Fruit fly (Drosophila melanogaster): Measurements from ENCODE around the gene Vps16B.

The Vps16B gene

DNA sequence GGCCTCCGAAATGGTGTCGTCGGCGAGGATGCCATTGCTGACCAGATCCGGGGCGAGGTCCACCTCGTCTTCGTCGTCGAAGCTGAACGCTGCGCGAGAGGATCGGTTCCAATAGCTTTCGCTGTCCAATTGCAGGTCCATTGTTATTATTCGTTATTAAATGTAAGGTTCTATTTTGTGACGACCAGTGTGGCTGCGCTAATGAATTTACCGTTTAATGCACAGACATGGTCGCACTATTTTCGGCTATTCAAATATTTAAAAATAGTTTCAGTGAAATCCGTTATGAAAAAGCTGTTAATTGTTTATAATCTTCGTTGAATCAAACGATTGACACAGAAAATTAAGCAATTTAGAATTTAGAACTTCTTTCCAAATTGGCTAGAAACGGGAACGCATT is at the start of gene Vps16B:
Gene Vps16B (minus strand): TSS at position 186 of the 400 bp plus-strand sequence.
- TF ChIP-seq CG32264 (GFP tag; optimal IDR thresholded peaks at IDR 0.05): no peak
- no peak for TF ChIP-seq Hr78 (GFP tag; optimal IDR thresholded peaks at IDR 0.05)
- no peak for TF ChIP-seq br (GFP tag; optimal IDR thresholded peaks at IDR 0.05)
- TF ChIP-seq usp (GFP tag; optimal IDR thresholded peaks at IDR 0.05): no peak
- no peak for TF ChIP-seq OdsH (GFP tag; optimal IDR thresholded peaks at IDR 0.05)
- TF ChIP-seq GATAd (GFP tag; optimal IDR thresholded peaks at IDR 0.05): no peak
- no peak for TF ChIP-seq fru (GFP tag; optimal IDR thresholded peaks at IDR 0.05)
- no peak for TF ChIP-seq dsf (GFP tag; optimal IDR thresholded peaks at IDR 0.05; ENCODE audit: borderline replicate concordance)
- TF ChIP-seq psq (GFP tag; optimal IDR thresholded peaks at IDR 0.05): no peak

DNA sequence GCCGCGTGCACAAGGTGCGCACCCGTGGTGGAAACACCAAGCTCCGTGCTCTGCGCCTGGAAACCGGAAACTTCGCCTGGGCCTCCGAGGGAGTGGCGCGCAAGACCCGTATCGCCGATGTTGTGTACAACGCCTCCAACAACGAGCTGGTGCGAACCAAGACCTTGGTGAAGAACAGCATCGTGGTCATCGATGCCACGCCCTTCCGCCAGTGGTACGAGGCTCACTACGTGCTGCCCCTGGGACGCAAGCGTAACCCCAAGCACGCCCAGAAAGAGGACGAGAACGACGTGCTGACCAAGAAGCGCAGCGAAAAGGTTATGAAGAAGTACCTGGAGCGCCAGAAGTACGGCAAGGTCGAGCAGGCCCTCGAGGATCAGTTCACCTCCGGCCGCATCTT is 46.5 kb upstream of the Vps16B start:
- no peak for TF ChIP-seq Hr78 (GFP tag; optimal IDR thresholded peaks at IDR 0.05)
- TF ChIP-seq Abd-B (GFP tag; optimal IDR thresholded peaks at IDR 0.05): no peak
- TF ChIP-seq Myc (optimal IDR thresholded peaks at IDR 0.05): no peak
- TF ChIP-seq psq (GFP tag; optimal IDR thresholded peaks at IDR 0.05): no peak
- TF ChIP-seq lola (GFP tag; optimal IDR thresholded peaks at IDR 0.05): no peak
- no peak for TF ChIP-seq dmrt93B (GFP tag; optimal IDR thresholded peaks at IDR 0.05)
- no peak for TF ChIP-seq brk (GFP tag; optimal IDR thresholded peaks at IDR 0.05)
- no peak for TF ChIP-seq CG32264 (GFP tag; optimal IDR thresholded peaks at IDR 0.05)
- TF ChIP-seq foxo (GFP tag; optimal IDR thresholded peaks at IDR 0.05): no peak
- TF ChIP-seq h (GFP tag; optimal IDR thresholded peaks at IDR 0.05): no peak
- no peak for TF ChIP-seq Hr83 (GFP tag; optimal IDR thresholded peaks at IDR 0.05; ENCODE audit: poor library complexity, severe bottlenecking)
- TF ChIP-seq br (GFP tag; optimal IDR thresholded peaks at IDR 0.05): no peak
- no peak for TF ChIP-seq Mio (GFP tag; optimal IDR thresholded peaks at IDR 0.05)
- no peak for TF ChIP-seq Sp1 (GFP tag; optimal IDR thresholded peaks at IDR 0.05)
- no peak for TF ChIP-seq fru (GFP tag; optimal IDR thresholded peaks at IDR 0.05)
- no peak for TF ChIP-seq HLH106 (tag; optimal IDR thresholded peaks at IDR 0.05)
- no peak for TF ChIP-seq sv (GFP tag; optimal IDR thresholded peaks at IDR 0.05)

DNA sequence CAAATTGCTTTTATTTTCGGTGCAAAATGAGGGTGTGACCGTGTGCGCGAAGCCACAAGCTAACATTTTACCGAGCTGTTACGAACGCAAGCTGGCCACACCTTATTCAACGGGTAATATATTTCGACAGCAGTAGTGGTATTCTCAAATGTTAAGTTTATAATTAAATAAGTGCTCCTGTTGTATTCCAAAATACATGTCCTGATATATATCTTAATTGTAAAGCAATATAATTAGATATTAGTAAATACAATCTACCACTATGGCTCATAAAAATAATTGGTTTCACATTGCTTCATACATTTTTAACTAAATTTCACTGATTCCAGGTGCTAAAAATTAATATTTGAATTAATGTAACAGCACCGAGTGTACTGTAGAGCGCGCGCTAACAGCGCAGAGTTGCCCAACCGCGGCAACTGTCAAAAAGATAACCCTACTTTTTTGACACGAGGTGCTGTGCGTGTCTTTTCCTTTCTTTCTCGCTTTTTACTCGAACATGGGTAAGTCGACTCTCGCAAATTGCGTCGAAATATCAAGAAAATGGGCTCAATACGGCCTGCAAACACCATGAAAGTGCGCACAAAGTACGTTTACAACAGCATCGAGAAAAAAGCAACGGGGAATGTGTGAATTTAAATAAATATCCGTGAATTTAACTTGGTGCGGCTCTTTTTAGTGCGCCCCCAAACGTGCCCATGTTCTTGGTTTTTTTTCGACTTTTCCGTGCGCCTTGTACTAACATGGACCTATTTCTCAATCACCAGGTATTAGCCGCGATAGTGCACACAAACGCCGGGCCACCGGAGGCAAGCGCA is 45.4 kb upstream of the Vps16B start, which contains the start of the genes CG15514 and RpS8:
Gene CG15514 (minus strand): TSS at position 63 of the 818 bp plus-strand sequence.
Gene RpS8 (plus strand): TSS at position 151 of the 818 bp plus-strand sequence.
- TF ChIP-seq h (GFP tag; optimal IDR thresholded peaks at IDR 0.05) (peak; percentile 47), CG32264 (GFP tag; optimal IDR thresholded peaks at IDR 0.05) (no peak), brk (GFP tag; optimal IDR thresholded peaks at IDR 0.05) (no peak), Myc (optimal IDR thresholded peaks at IDR 0.05) (peak; percentile 76), HLH106 (tag; optimal IDR thresholded peaks at IDR 0.05) (peak; percentile 58), Rel (GFP tag; optimal IDR thresholded peaks at IDR 0.05) (no peak), Rel (tag; optimal IDR thresholded peaks at IDR 0.05) (peak; percentile 30), CG9705 (GFP tag; optimal IDR thresholded peaks at IDR 0.05) (peak; percentile 75), Hr78 (GFP tag; optimal IDR thresholded peaks at IDR 0.05) (no peak), Sp1 (GFP tag; optimal IDR thresholded peaks at IDR 0.05) (peak; percentile 61), sv (GFP tag; optimal IDR thresholded peaks at IDR 0.05) (peak; percentile 26), dsf (GFP tag; optimal IDR thresholded peaks at IDR 0.05; ENCODE audit: borderline replicate concordance) (no peak), psq (GFP tag; optimal IDR thresholded peaks at IDR 0.05) (peak; percentile 44), br (GFP tag; optimal IDR thresholded peaks at IDR 0.05) (peak; percentile 26), rgr (GFP tag; optimal IDR thresholded peaks at IDR 0.05) (peak; percentile 64), Dif (GFP tag; optimal IDR thresholded peaks at IDR 0.05; ENCODE audit: partially characterized antibody) (no peak), foxo (GFP tag; optimal IDR thresholded peaks at IDR 0.05) (peak in 1 of 2 experiments; percentile 60), OdsH (GFP tag; optimal IDR thresholded peaks at IDR 0.05) (peak; percentile 63), woc (GFP tag; optimal IDR thresholded peaks at IDR 0.05) (no peak), Hr83 (GFP tag; optimal IDR thresholded peaks at IDR 0.05; ENCODE audit: poor library complexity, severe bottlenecking) (no peak), Mio (GFP tag; optimal IDR thresholded peaks at IDR 0.05) (no peak), Hnf4 (GFP tag; optimal IDR thresholded peaks at IDR 0.05) (no peak), ey (GFP tag; optimal IDR thresholded peaks at IDR 0.05) (peak; percentile 27)

DNA sequence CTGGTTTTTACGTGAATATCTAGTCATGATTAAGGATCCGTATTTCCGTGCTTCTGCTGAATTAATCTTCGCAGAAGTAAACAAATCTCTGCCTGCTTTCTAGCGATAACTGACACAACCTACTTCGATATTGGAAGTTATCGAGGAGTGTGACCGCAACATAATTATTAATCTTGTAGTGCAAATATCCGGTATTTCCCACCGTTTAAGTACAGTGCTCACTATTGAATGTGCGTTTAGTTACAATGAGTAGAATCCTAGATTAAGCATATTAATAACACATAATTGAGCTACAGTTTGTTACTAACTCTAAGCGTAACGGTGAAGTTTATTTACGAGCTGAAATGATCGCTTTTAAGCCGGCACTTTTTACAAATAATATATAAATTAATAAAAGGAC is 43.5 kb upstream of the Vps16B start:
- TF ChIP-seq Dfd (GFP tag; optimal IDR thresholded peaks at IDR 0.05): no peak
- no peak for TF ChIP-seq Rel (GFP tag; optimal IDR thresholded peaks at IDR 0.05)
- peak; percentile 99 for TF ChIP-seq Rel (tag; optimal IDR thresholded peaks at IDR 0.05)
- no peak for TF ChIP-seq dmrt93B (GFP tag; optimal IDR thresholded peaks at IDR 0.05)
- TF ChIP-seq Abd-B (GFP tag; optimal IDR thresholded peaks at IDR 0.05): no peak
- no peak for TF ChIP-seq OdsH (GFP tag; optimal IDR thresholded peaks at IDR 0.05)
- peak in 1 of 2 experiments; percentile 43 for TF ChIP-seq foxo (GFP tag; optimal IDR thresholded peaks at IDR 0.05)
- TF ChIP-seq lola (GFP tag; optimal IDR thresholded peaks at IDR 0.05): no peak
- TF ChIP-seq ey (GFP tag; optimal IDR thresholded peaks at IDR 0.05): peak; percentile 22
- no peak for TF ChIP-seq Dif (GFP tag; optimal IDR thresholded peaks at IDR 0.05; ENCODE audit: partially characterized antibody)
- TF ChIP-seq N (GFP tag; optimal IDR thresholded peaks at IDR 0.05): no peak
- no peak for TF ChIP-seq CrebA (GFP tag; optimal IDR thresholded peaks at IDR 0.05; ENCODE audit: borderline replicate concordance)
- peak; percentile 45 for TF ChIP-seq HLH106 (tag; optimal IDR thresholded peaks at IDR 0.05)
- no peak for TF ChIP-seq tai (GFP tag; optimal IDR thresholded peaks at IDR 0.05)
- peak; percentile 9 for TF ChIP-seq CG9705 (GFP tag; optimal IDR thresholded peaks at IDR 0.05)
- TF ChIP-seq Hr83 (GFP tag; optimal IDR thresholded peaks at IDR 0.05; ENCODE audit: poor library complexity, severe bottlenecking): no peak
- no peak for TF ChIP-seq Hnf4 (GFP tag; optimal IDR thresholded peaks at IDR 0.05)
- no peak for TF ChIP-seq CG32264 (GFP tag; optimal IDR thresholded peaks at IDR 0.05)
- TF ChIP-seq dl (GFP tag; optimal IDR thresholded peaks at IDR 0.05; ENCODE audit: insufficient read depth in 1 of 2, partially characterized antibody in 2 of 2): no peak
